Fruit fly (Drosophila melanogaster) whole organism, pupa: ENCODE measurements around the gene CG4452.

Source experiments
- CG10348 ChIP-seq: fragments of 200-800 bp; sonication (Bioruptor generic); IDR thresholded peaks from 2 replicates; pipeline ENCODE4 v1.3.6; 2022; ENCODE audit warnings: missing biosample characterization, missing genetic modification characterization
- CG15710 ChIP-seq: fragments of 200-800 bp; sonication (Bioruptor generic); optimal IDR thresholded peaks from 2 replicates; lab custom pipeline; 2018; ENCODE audit warnings: missing biosample characterization, mild to moderate bottlenecking, missing genetic modification characterization, moderate library complexity
- CG34367 ChIP-seq: fragments of 200-800 bp; sonication (Bioruptor generic); optimal IDR thresholded peaks from 2 replicates; lab custom pipeline; 2018; ENCODE audit warnings: missing biosample characterization, mild to moderate bottlenecking, missing genetic modification characterization
- CG8301 ChIP-seq: fragments of 200-800 bp; sonication (Bioruptor generic); optimal IDR thresholded peaks from 2 replicates; lab custom pipeline; 2018; ENCODE audit warnings: missing biosample characterization, mild to moderate bottlenecking, missing genetic modification characterization
- CG9948 ChIP-seq: fragments of 200-800 bp; sonication (Bioruptor generic); optimal IDR thresholded peaks from 2 replicates; lab custom pipeline; 2018; ENCODE audit warnings: missing biosample characterization, mild to moderate bottlenecking, missing genetic modification characterization, moderate library complexity
- D1 ChIP-seq: fragments of 200-800 bp; sonication (Bioruptor generic); optimal IDR thresholded peaks from 2 replicates; lab custom pipeline; 2018; ENCODE audit warnings: missing biosample characterization, mild to moderate bottlenecking, missing genetic modification characterization, moderate library complexity
- Pif1A ChIP-seq: fragments of 200-800 bp; sonication (Bioruptor generic); optimal IDR thresholded peaks from 3 replicates; lab custom pipeline; 2016; ENCODE audit warnings: missing biosample characterization, missing genetic modification characterization
- Snoo ChIP-seq: fragments of 200-800 bp; sonication (Bioruptor generic); optimal IDR thresholded peaks from 3 replicates; lab custom pipeline; 2017; ENCODE audit warnings: missing biosample characterization, mild to moderate bottlenecking, missing genetic modification characterization, inconsistent platforms
- fd96Ca ChIP-seq: fragments of 200-800 bp; sonication (Bioruptor generic); IDR thresholded peaks from 3 replicates; pipeline ENCODE4 v1.3.6; 2022; ENCODE audit warnings: missing biosample characterization, missing genetic modification characterization

- TF ChIP-seq D1 (tag; lab: Kevin White, UChicago): no peak
- TF ChIP-seq CG15710 (tag; lab: Kevin White, UChicago): no peak
- no peak for TF ChIP-seq fd96Ca (GFP tag; lab: Robert Waterston, UW)
- TF ChIP-seq CG10348 (GFP tag; lab: Robert Waterston, UW): no peak
- no peak for TF ChIP-seq CG9948
- TF ChIP-seq CG8301: no peak
- no peak for TF ChIP-seq Snoo (tag; lab: Kevin White, UChicago)
- no peak for TF ChIP-seq Pif1A (GFP tag; lab: Kevin White, UChicago)
- no peak for TF ChIP-seq CG34367 (tag; lab: Kevin White, UChicago)
Observed at dm6 chr3L:9400697-9401353, 33.6 kb downstream of the CG4452 start.
